Fruit fly (Drosophila melanogaster): ENCODE results near the gene COX8.

COX8 gene

dm6 chr3L:21501928-21502327 lies 37.3 kb downstream of the COX8 start (continued):
- TF ChIP-seq CG13296 (GFP tag; optimal IDR thresholded peaks at IDR 0.05) (no peak), Hey (tag; optimal IDR thresholded peaks at IDR 0.05) (no peak), CG17385 (GFP tag; optimal IDR thresholded peaks at IDR 0.05) (no peak), Stat92E (GFP tag; optimal IDR thresholded peaks at IDR 0.05) (no peak), jumu (GFP tag; optimal IDR thresholded peaks at IDR 0.05) (no peak), CG11093 (GFP tag; IDR thresholded peaks at IDR 0.05) (no peak), sima (GFP tag; optimal IDR thresholded peaks at IDR 0.05) (no peak), Jarid2 (GFP tag; optimal IDR thresholded peaks at IDR 0.05) (no peak), CG12659 (GFP tag; optimal IDR thresholded peaks at IDR 0.05) (no peak), Sin3A (optimal IDR thresholded peaks at IDR 0.05) (no peak), Hsf (GFP tag; optimal IDR thresholded peaks at IDR 0.05) (no peak), trem (tag; optimal IDR thresholded peaks at IDR 0.05) (no peak), tna (GFP tag; IDR thresholded peaks at IDR 0.05; ENCODE audit: partially characterized antibody) (no peak), CG7745 (tag; optimal IDR thresholded peaks at IDR 0.05) (no peak), lbe (GFP tag; optimal IDR thresholded peaks at IDR 0.05) (no peak), ewg (GFP tag; optimal IDR thresholded peaks at IDR 0.05) (no peak), kni (GFP tag; optimal IDR thresholded peaks at IDR 0.05) (no peak), CG8359 (GFP tag; optimal IDR thresholded peaks at IDR 0.05; ENCODE audit: borderline replicate concordance) (no peak), Ets97D (GFP tag; optimal IDR thresholded peaks at IDR 0.05) (no peak), Taf1 (GFP tag; IDR thresholded peaks at IDR 0.05) (no peak), CG3838 (GFP tag; optimal IDR thresholded peaks at IDR 0.05) (no peak), CG2875 (GFP tag; optimal IDR thresholded peaks at IDR 0.05) (no peak), ab (GFP tag; optimal IDR thresholded peaks at IDR 0.05) (no peak), Opbp (GFP tag; IDR thresholded peaks at IDR 0.05; ENCODE audit: partially characterized antibody) (no peak), D19B (GFP tag; optimal IDR thresholded peaks at IDR 0.05) (peak; percentile 30), Mad (GFP tag; optimal IDR thresholded peaks at IDR 0.05) (no peak), CG30403 (GFP tag; optimal IDR thresholded peaks at IDR 0.05) (peak; percentile 12), Rx (GFP tag; IDR thresholded peaks at IDR 0.05) (no peak), ci (GFP tag; IDR thresholded peaks at IDR 0.05) (0 out of 3 replicates have a peak, but pooled peaks have one; percentile 40), CG4424 (GFP tag; optimal IDR thresholded peaks at IDR 0.05) (no peak), CG33557 (GFP tag; optimal IDR thresholded peaks at IDR 0.05) (no peak), CG18599 (GFP tag; optimal IDR thresholded peaks at IDR 0.05) (peak; percentile 34), B-H2 (GFP tag; optimal IDR thresholded peaks at IDR 0.05) (no peak), Gug (GFP tag; IDR thresholded peaks at IDR 0.05) (no peak), chm (GFP tag; IDR thresholded peaks at IDR 0.05) (no peak), CG3163 (GFP tag; optimal IDR thresholded peaks at IDR 0.05) (no peak), CG12942 (GFP tag; optimal IDR thresholded peaks at IDR 0.05) (no peak), CG1832 (GFP tag; optimal IDR thresholded peaks at IDR 0.05) (no peak), Nf-YA (GFP tag; IDR thresholded peaks at IDR 0.05) (no peak), chn (GFP tag; optimal IDR thresholded peaks at IDR 0.05) (no peak), scrt (GFP tag; optimal IDR thresholded peaks at IDR 0.05) (no peak), CG6854 (GFP tag; optimal IDR thresholded peaks at IDR 0.05) (no peak), CG4707 (GFP tag; optimal IDR thresholded peaks at IDR 0.05) (no peak), CG43689 (GFP tag; IDR thresholded peaks at IDR 0.05) (no peak), NFAT (GFP tag; IDR thresholded peaks at IDR 0.05) (no peak), fd96Cb (tag; optimal IDR thresholded peaks at IDR 0.05) (no peak), Dad (GFP tag; optimal IDR thresholded peaks at IDR 0.05) (no peak), zfh2 (GFP tag; optimal IDR thresholded peaks at IDR 0.05) (peak; percentile 14), Kr (GFP tag; optimal IDR thresholded peaks at IDR 0.05) (no peak), ftz-f1 (GFP tag; optimal IDR thresholded peaks at IDR 0.05) (no peak), fu2 (GFP tag; optimal IDR thresholded peaks at IDR 0.05) (no peak), CG7556 (GFP tag; optimal IDR thresholded peaks at IDR 0.05) (no peak)

Measured in whole organism, embryonic.